Comparison of ENCODE assay signal across 1 fruit fly cellular context in the genomic region with DNA sequence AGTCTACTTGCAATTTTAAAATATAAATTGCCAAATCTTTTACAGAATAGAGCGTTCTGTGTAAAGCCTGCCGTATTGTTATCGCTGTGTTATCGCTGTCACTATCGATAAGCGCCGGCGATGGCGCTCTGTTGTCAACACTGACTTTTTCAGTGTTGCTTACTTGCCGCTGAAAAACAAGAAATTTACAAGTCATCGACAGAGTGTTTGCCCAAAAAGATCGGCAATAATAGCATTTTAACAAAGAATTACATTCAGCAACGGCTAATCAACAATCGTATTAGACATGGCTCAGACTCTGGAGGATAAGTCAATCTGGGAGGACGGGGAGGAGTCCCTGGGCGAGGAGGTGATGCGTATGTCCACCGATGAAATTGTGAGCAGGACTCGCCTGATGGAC.
A peak's percentile ranks its signal among the peaks of the same experiment; 100 is the strongest.
TF ChIP-seq lines count a peak whose summit lies in the region.

Gene RanBP3 (minus strand): TSS at position 107 of the 400 bp plus-strand sequence.
Gene Rpt5 (plus strand): TSS at position 149 of the 400 bp plus-strand sequence.

TF ChIP-seq in whole organism, embryonic, 481 proteins besides CTCF, POLR2A, EP300 and RAD21 (continued from another document and continues in another):
- TF ChIP-seq Doc2 (GFP tag; IDR thresholded peaks at IDR 0.05; lab: Robert Waterston, UW) (no peak), pho (GFP tag; optimal IDR thresholded peaks at IDR 0.05; lab: Kevin White, UChicago) (peak; percentile 75), ara (GFP tag; IDR thresholded peaks at IDR 0.05; lab: Robert Waterston, UW) (peak; percentile 49; the same call in 1 of the 2 replicates), dmrt11E (tag; optimal IDR thresholded peaks at IDR 0.05; lab: Kevin White, UChicago) (no peak), MESR4 (GFP tag; optimal IDR thresholded peaks at IDR 0.05; lab: Kevin White, UChicago) (peak; percentile 89), CG12744 (GFP tag; optimal IDR thresholded peaks at IDR 0.05; lab: Kevin White, UChicago) (peak; percentile 41), Hmx (GFP tag; optimal IDR thresholded peaks at IDR 0.05; lab: Kevin White, UChicago) (no peak), CG15601 (tag; optimal IDR thresholded peaks at IDR 0.05; lab: Kevin White, UChicago) (no peak), dimm (GFP tag; IDR thresholded peaks at IDR 0.05; lab: Robert Waterston, UW) (no peak), knrl (GFP tag; IDR thresholded peaks at IDR 0.05; lab: Robert Waterston, UW; ENCODE audit: partially characterized antibody) (peak; percentile 75), bcd (GFP tag; optimal IDR thresholded peaks at IDR 0.05; lab: Kevin White, UChicago) (no peak), Hmr (GFP tag; optimal IDR thresholded peaks at IDR 0.05; lab: Kevin White, UChicago) (peak; percentile 65), otp (GFP tag; IDR thresholded peaks at IDR 0.05; lab: Robert Waterston, UW) (no peak), Dad (GFP tag; optimal IDR thresholded peaks at IDR 0.05; lab: Kevin White, UChicago) (peak; percentile 45), CG33557 (GFP tag; optimal IDR thresholded peaks at IDR 0.05; lab: Kevin White, UChicago) (no peak), CG32767 (GFP tag; IDR thresholded peaks at IDR 0.05; lab: Robert Waterston, UW) (no peak), rib (GFP tag; IDR thresholded peaks at IDR 0.05; lab: Robert Waterston, UW) (no peak), CoRest (tag; optimal IDR thresholded peaks at IDR 0.05; lab: Kevin White, UChicago) (no peak), NC2α (GFP tag; optimal IDR thresholded peaks at IDR 0.05; lab: Kevin White, UChicago) (peak; percentile 31), ac (GFP tag; optimal IDR thresholded peaks at IDR 0.05; lab: Kevin White, UChicago) (no peak), CG10267 (tag; optimal IDR thresholded peaks at IDR 0.05; lab: Kevin White, UChicago) (peak; percentile 98), sqz (GFP tag; optimal IDR thresholded peaks at IDR 0.05; lab: Kevin White, UChicago) (no peak), CG11093 (GFP tag; IDR thresholded peaks at IDR 0.05; lab: Robert Waterston, UW) (no peak), CG2712 (tag; optimal IDR thresholded peaks at IDR 0.05; lab: Kevin White, UChicago) (peak; percentile 31), jigr1 (GFP tag; IDR thresholded peaks at IDR 0.05; lab: Robert Waterston, UW) (no peak), esg (GFP tag; conservative IDR thresholded peaks at IDR 0.05; lab: Robert Waterston, UW) (no peak), pum (GFP tag; optimal IDR thresholded peaks at IDR 0.05; lab: Kevin White, UChicago) (peak; percentile 34), Doc3 (GFP tag; IDR thresholded peaks at IDR 0.05; lab: Robert Waterston, UW; ENCODE audit: partially characterized antibody) (peak; percentile 66), CG10959 (GFP tag; IDR thresholded peaks at IDR 0.05; lab: Robert Waterston, UW) (no peak), Sry-β (GFP tag; optimal IDR thresholded peaks at IDR 0.05; lab: Kevin White, UChicago) (no peak), CG6791 (GFP tag; IDR thresholded peaks at IDR 0.05; lab: Robert Waterston, UW; ENCODE audit: partially characterized antibody) (peak; percentile 90), CG14014 (GFP tag; IDR thresholded peaks at IDR 0.05; lab: Robert Waterston, UW) (0 out of 2 replicates have a peak, but pooled peaks have one; percentile 30), CG7357 (GFP tag; IDR thresholded peaks at IDR 0.05; lab: Robert Waterston, UW) (no peak), CG6854 (GFP tag; optimal IDR thresholded peaks at IDR 0.05; lab: Kevin White, UChicago) (no peak), aop (GFP tag; IDR thresholded peaks at IDR 0.05; lab: Robert Waterston, UW) (no peak), CG13296 (GFP tag; optimal IDR thresholded peaks at IDR 0.05; lab: Kevin White, UChicago) (peak; percentile 49), CG10979 (tag; optimal IDR thresholded peaks at IDR 0.05; lab: Kevin White, UChicago) (peak; percentile 32), YL-1 (GFP tag; optimal IDR thresholded peaks at IDR 0.05; lab: Kevin White, UChicago) (peak; percentile 91), CG10654 (GFP tag; optimal IDR thresholded peaks at IDR 0.05; lab: Kevin White, UChicago) (no peak), Hr39 (optimal IDR thresholded peaks at IDR 0.05; lab: Kevin White, UChicago) (no peak), CG30403 (GFP tag; optimal IDR thresholded peaks at IDR 0.05; lab: Kevin White, UChicago) (peak; percentile 61), ERR (GFP tag; optimal IDR thresholded peaks at IDR 0.05; lab: Kevin White, UChicago) (peak; percentile 77), NfI (GFP tag; optimal IDR thresholded peaks at IDR 0.05; lab: Kevin White, UChicago) (peak; percentile 62), Asciz (GFP tag; optimal IDR thresholded peaks at IDR 0.05; lab: Kevin White, UChicago) (no peak), MTF-1 (GFP tag; optimal IDR thresholded peaks at IDR 0.05; lab: Kevin White, UChicago; ENCODE audit: borderline replicate concordance) (no peak), scrt (GFP tag; optimal IDR thresholded peaks at IDR 0.05; lab: Kevin White, UChicago) (no peak), CG4282 (GFP tag; optimal IDR thresholded peaks at IDR 0.05; lab: Kevin White, UChicago) (peak; percentile 31), sna (GFP tag; IDR thresholded peaks at IDR 0.05; lab: Robert Waterston, UW; ENCODE audit: partially characterized antibody) (peak; percentile 68), CG11247 (GFP tag; IDR thresholded peaks at IDR 0.05; lab: Robert Waterston, UW) (peak; percentile 65; the same call in 1 of the 2 replicates), CG4707 (GFP tag; optimal IDR thresholded peaks at IDR 0.05; lab: Kevin White, UChicago) (peak; percentile 31), CG1603 (tag; optimal IDR thresholded peaks at IDR 0.05; lab: Kevin White, UChicago) (no peak), NC2β (GFP tag; optimal IDR thresholded peaks at IDR 0.05; lab: Kevin White, UChicago) (peak; percentile 20), CG42726 (GFP tag; IDR thresholded peaks at IDR 0.05; lab: Robert Waterston, UW; ENCODE audit: partially characterized antibody) (peak; percentile 79; the same call in 1 of the 2 replicates), D (optimal IDR thresholded peaks at IDR 0.05; lab: Kevin White, UChicago) (no peak), D (GFP tag; optimal IDR thresholded peaks at IDR 0.05; lab: Kevin White, UChicago) (no peak), CG12391 (tag; optimal IDR thresholded peaks at IDR 0.05; lab: Kevin White, UChicago) (peak; percentile 33), CG17802 (tag; optimal IDR thresholded peaks at IDR 0.05; lab: Kevin White, UChicago) (no peak), CG10431 (GFP tag; optimal IDR thresholded peaks at IDR 0.05; lab: Kevin White, UChicago) (no peak), CG11504 (tag; optimal IDR thresholded peaks at IDR 0.05; lab: Kevin White, UChicago) (no peak), Rfx (GFP tag; IDR thresholded peaks at IDR 0.05; lab: Robert Waterston, UW) (peak; percentile 83), corto (GFP tag; optimal IDR thresholded peaks at IDR 0.05; lab: Kevin White, UChicago) (peak; percentile 32), CG8478 (optimal IDR thresholded peaks at IDR 0.05; lab: Kevin White, UChicago) (no peak), pan (optimal IDR thresholded peaks at IDR 0.05; lab: Kevin White, UChicago) (no peak), pan (GFP tag; optimal IDR thresholded peaks at IDR 0.05 in 1 of 2, IDR thresholded peaks at IDR 0.05 in 1 of 2) (no peak), CG17186 (GFP tag; optimal IDR thresholded peaks at IDR 0.05; lab: Kevin White, UChicago) (peak; percentile 69), Fer3 (tag; optimal IDR thresholded peaks at IDR 0.05; lab: Kevin White, UChicago) (peak; percentile 48), CG4424 (GFP tag; optimal IDR thresholded peaks at IDR 0.05; lab: Kevin White, UChicago) (peak; percentile 31), exex (tag; optimal IDR thresholded peaks at IDR 0.05; lab: Kevin White, UChicago) (no peak), sr (GFP tag; IDR thresholded peaks at IDR 0.05; lab: Robert Waterston, UW) (no peak), CG13775 (GFP tag; optimal IDR thresholded peaks at IDR 0.05; lab: Kevin White, UChicago) (no peak), tna (GFP tag; IDR thresholded peaks at IDR 0.05; lab: Robert Waterston, UW; ENCODE audit: partially characterized antibody) (peak; percentile 74), ase (GFP tag; IDR thresholded peaks at IDR 0.05; lab: Robert Waterston, UW) (no peak), Meics (GFP tag; optimal IDR thresholded peaks at IDR 0.05; lab: Kevin White, UChicago) (no peak), sug (tag; optimal IDR thresholded peaks at IDR 0.05; lab: Kevin White, UChicago) (no peak), CG7928 (GFP tag; optimal IDR thresholded peaks at IDR 0.05; lab: Kevin White, UChicago) (no peak), CG11695 (GFP tag; IDR thresholded peaks at IDR 0.05; lab: Robert Waterston, UW) (0 out of 3 replicates have a peak, but pooled peaks have one; percentile 42), so (GFP tag; IDR thresholded peaks at IDR 0.05; lab: Robert Waterston, UW) (no peak), lola (GFP tag; optimal IDR thresholded peaks at IDR 0.05; lab: Kevin White, UChicago) (no peak), CG14965 (GFP tag; optimal IDR thresholded peaks at IDR 0.05; lab: Kevin White, UChicago; ENCODE audit: borderline replicate concordance) (no peak), CG12071 (GFP tag; optimal IDR thresholded peaks at IDR 0.05; lab: Kevin White, UChicago) (no peak), fd96Cb (tag; optimal IDR thresholded peaks at IDR 0.05; lab: Kevin White, UChicago) (no peak), PHDP (tag; optimal IDR thresholded peaks at IDR 0.05; lab: Kevin White, UChicago) (no peak), CG34224 (GFP tag; IDR thresholded peaks at IDR 0.05; lab: Robert Waterston, UW; ENCODE audit: partially characterized antibody) (peak; percentile 92), grn (GFP tag; optimal IDR thresholded peaks at IDR 0.05; lab: Kevin White, UChicago) (no peak), BEAF-32 (GFP tag; optimal IDR thresholded peaks at IDR 0.05; lab: Kevin White, UChicago) (peak; percentile 82), CG9609 (GFP tag; optimal IDR thresholded peaks at IDR 0.05; lab: Kevin White, UChicago) (peak; percentile 59), Xbp1 (GFP tag; optimal IDR thresholded peaks at IDR 0.05; lab: Kevin White, UChicago) (peak; percentile 55), HHEX (GFP tag; optimal IDR thresholded peaks at IDR 0.05; lab: Kevin White, UChicago) (no peak), Lim3 (GFP tag; IDR thresholded peaks at IDR 0.05; lab: Robert Waterston, UW) (no peak), sc (optimal IDR thresholded peaks at IDR 0.05; lab: Kevin White, UChicago) (no peak), sc (GFP tag; optimal IDR thresholded peaks at IDR 0.05; lab: Kevin White, UChicago) (no peak), wdn (GFP tag; IDR thresholded peaks at IDR 0.05; lab: Robert Waterston, UW) (peak; percentile 45; the same call in 1 of the 2 replicates), CG12219 (GFP tag; optimal IDR thresholded peaks at IDR 0.05; lab: Kevin White, UChicago) (no peak), CG3995 (GFP tag; optimal IDR thresholded peaks at IDR 0.05; lab: Kevin White, UChicago) (peak; percentile 35), CG2120 (GFP tag; optimal IDR thresholded peaks at IDR 0.05; lab: Kevin White, UChicago) (peak; percentile 84), Dip2 (GFP tag; IDR thresholded peaks at IDR 0.05; lab: Robert Waterston, UW) (no peak), Ets97D (GFP tag; optimal IDR thresholded peaks at IDR 0.05; lab: Kevin White, UChicago) (peak; percentile 72), jumu (GFP tag; optimal IDR thresholded peaks at IDR 0.05; lab: Kevin White, UChicago) (peak; percentile 49), CG14050 (GFP tag; IDR thresholded peaks at IDR 0.05; lab: Robert Waterston, UW) (no peak), vnd (GFP tag; IDR thresholded peaks at IDR 0.05; lab: Robert Waterston, UW; ENCODE audit: partially characterized antibody) (peak; percentile 63), z (GFP tag; IDR thresholded peaks at IDR 0.05; lab: Robert Waterston, UW) (no peak), Optix (GFP tag; IDR thresholded peaks at IDR 0.05; lab: Robert Waterston, UW) (no peak), CG14667 (GFP tag; IDR thresholded peaks at IDR 0.05; lab: Robert Waterston, UW) (no peak), HLH54F (GFP tag; optimal IDR thresholded peaks at IDR 0.05; lab: Kevin White, UChicago) (peak; percentile 71), CG31365 (tag; optimal IDR thresholded peaks at IDR 0.05; lab: Kevin White, UChicago) (no peak), grau (tag; optimal IDR thresholded peaks at IDR 0.05; lab: Kevin White, UChicago) (peak; percentile 41), lbe (GFP tag; optimal IDR thresholded peaks at IDR 0.05; lab: Kevin White, UChicago) (peak; percentile 78), CG11560 (tag; IDR thresholded peaks at IDR 0.05; lab: Robert Waterston, UW) (no peak), CG17568 (GFP tag; optimal IDR thresholded peaks at IDR 0.05; lab: Kevin White, UChicago) (no peak), B-H2 (GFP tag; optimal IDR thresholded peaks at IDR 0.05; lab: Kevin White, UChicago) (peak; percentile 65), Nf-YC (tag; optimal IDR thresholded peaks at IDR 0.05; lab: Kevin White, UChicago) (no peak), Camta (GFP tag; optimal IDR thresholded peaks at IDR 0.05; lab: Kevin White, UChicago) (peak; percentile 6), Antp (GFP tag; optimal IDR thresholded peaks at IDR 0.05; lab: Kevin White, UChicago) (peak; percentile 61), Hr51 (GFP tag; optimal IDR thresholded peaks at IDR 0.05; lab: Kevin White, UChicago) (peak in 1 of 2 experiments; percentile 56), C15 (GFP tag; IDR thresholded peaks at IDR 0.05; lab: Robert Waterston, UW) (no peak), CHES-1-like (GFP tag; optimal IDR thresholded peaks at IDR 0.05; lab: Kevin White, UChicago) (peak; percentile 86), Ssrp (tag; optimal IDR thresholded peaks at IDR 0.05; lab: Kevin White, UChicago) (no peak), stwl (tag; optimal IDR thresholded peaks at IDR 0.05; lab: Kevin White, UChicago) (peak; percentile 93), Sox100B (GFP tag; optimal IDR thresholded peaks at IDR 0.05; lab: Kevin White, UChicago) (no peak), CG2889 (GFP tag; IDR thresholded peaks at IDR 0.05; lab: Robert Waterston, UW) (no peak), abd-A (tag; optimal IDR thresholded peaks at IDR 0.05; lab: Kevin White, UChicago) (no peak), CG2129 (GFP tag; IDR thresholded peaks at IDR 0.05; lab: Robert Waterston, UW; ENCODE audit: partially characterized antibody) (peak; percentile 46; the same call in 1 of the 2 replicates), Ada2b (GFP tag; IDR thresholded peaks at IDR 0.05; lab: Robert Waterston, UW) (no peak), CG34376 (GFP tag; optimal IDR thresholded peaks at IDR 0.05; lab: Kevin White, UChicago) (peak; percentile 59), CG6254 (GFP tag; optimal IDR thresholded peaks at IDR 0.05; lab: Kevin White, UChicago) (no peak), CG17829 (tag; optimal IDR thresholded peaks at IDR 0.05; lab: Kevin White, UChicago) (peak; percentile 50), Eip74EF (GFP tag; optimal IDR thresholded peaks at IDR 0.05; lab: Kevin White, UChicago) (no peak), disco-r (GFP tag; optimal IDR thresholded peaks at IDR 0.05; lab: Kevin White, UChicago) (no peak)
